Fruit fly (Drosophila melanogaster) whole organism, embryonic: ENCODE measurements around the gene CG8034.

Experiments used
- Atf-2 ChIP-seq: fragments of 200-800 bp; sonication (Bioruptor generic); optimal IDR thresholded peaks from 2 replicates; lab custom pipeline; 2016; ENCODE audit warnings: missing biosample characterization, missing genetic modification characterization
- CG10209 ChIP-seq: fragments of 200-800 bp; sonication (Bioruptor generic); optimal IDR thresholded peaks from 3 replicates; lab custom pipeline; 2017; ENCODE audit warnings: missing biosample characterization, mild to moderate bottlenecking, missing genetic modification characterization, missing genetic modification reagents
- CG10543 ChIP-seq: fragments of 200-800 bp; sonication (Bioruptor generic); optimal IDR thresholded peaks from 3 replicates; lab custom pipeline; 2017; ENCODE audit warnings: missing biosample characterization, mild to moderate bottlenecking, missing genetic modification characterization, moderate library complexity
- CG11085 ChIP-seq: fragments of 200-800 bp; sonication (Bioruptor generic); IDR thresholded peaks from 2 replicates; pipeline ENCODE4 v1.3.6; 2022; ENCODE audit warnings: missing biosample characterization, missing genetic modification characterization
- CG11723 ChIP-seq: fragments of 200-800 bp; sonication (Bioruptor generic); optimal IDR thresholded peaks from 2 replicates; lab custom pipeline; 2017; ENCODE audit warnings: missing biosample characterization, mild to moderate bottlenecking, missing genetic modification characterization
- CG13287 ChIP-seq: fragments of 200-800 bp; sonication (Bioruptor generic); IDR thresholded peaks from 2 replicates; pipeline ENCODE4 v1.3.6; 2022; ENCODE audit warnings: missing biosample characterization, missing genetic modification characterization; ENCODE audit not compliant: partially characterized antibody
- CG13624 ChIP-seq: fragments of 200-800 bp; sonication (Bioruptor generic); optimal IDR thresholded peaks from 2 replicates; lab custom pipeline; 2016; ENCODE audit warnings: missing biosample characterization, missing genetic modification characterization
- CG13894 ChIP-seq: fragments of 200-800 bp; sonication (Bioruptor generic); optimal IDR thresholded peaks from 3 replicates; lab custom pipeline; 2018; ENCODE audit warnings: missing biosample characterization, mild to moderate bottlenecking, missing genetic modification characterization, moderate library complexity
- CG15073 ChIP-seq: fragments of 200-800 bp; sonication (Bioruptor generic); optimal IDR thresholded peaks from 2 replicates; lab custom pipeline; 2016; ENCODE audit warnings: missing biosample characterization, missing genetic modification characterization
- CG17802 ChIP-seq: fragments of 200-800 bp; sonication (Bioruptor generic); optimal IDR thresholded peaks from 2 replicates; lab custom pipeline; 2018; ENCODE audit warnings: missing biosample characterization, mild to moderate bottlenecking, missing genetic modification characterization, moderate library complexity
- CG18011 ChIP-seq: fragments of 200-800 bp; sonication (Bioruptor generic); optimal IDR thresholded peaks from 2 replicates; lab custom pipeline; 2017; ENCODE audit warnings: missing biosample characterization, missing genetic modification characterization, mild to moderate bottlenecking, moderate library complexity, missing genotype
- CG18764 ChIP-seq: fragments of 200-800 bp; sonication (Bioruptor generic); optimal IDR thresholded peaks from 3 replicates; lab custom pipeline; 2016; ENCODE audit warnings: missing biosample characterization, missing genetic modification characterization
- CG2120 ChIP-seq: fragments of 200-800 bp; sonication (Bioruptor generic); optimal IDR thresholded peaks from 3 replicates; lab custom pipeline; 2016; ENCODE audit warnings: missing biosample characterization, missing genetic modification characterization
- CG31388 ChIP-seq: fragments of 200-800 bp; sonication (Bioruptor generic); optimal IDR thresholded peaks from 2 replicates; lab custom pipeline; 2016; ENCODE audit warnings: missing biosample characterization, missing genetic modification characterization
- CG3847 ChIP-seq: fragments of 200-800 bp; sonication (Bioruptor generic); IDR thresholded peaks from 2 replicates; pipeline ENCODE4 v1.3.6; 2022; ENCODE audit warnings: missing biosample characterization, missing genetic modification characterization
- CG4360 ChIP-seq: fragments of 200-800 bp; sonication (Bioruptor generic); IDR thresholded peaks from 2 replicates; pipeline ENCODE4 v1.3.6; 2022; ENCODE audit warnings: missing biosample characterization, missing genetic modification characterization
- CG6689 ChIP-seq: fragments of 200-800 bp; sonication (Bioruptor generic); IDR thresholded peaks from 2 replicates; pipeline ENCODE4 v1.3.6; 2022; ENCODE audit warnings: missing biosample characterization, missing genetic modification characterization
- CG7786 ChIP-seq: fragments of 200-800 bp; sonication (Bioruptor generic); optimal IDR thresholded peaks from 2 replicates; lab custom pipeline; 2016; ENCODE audit warnings: missing biosample characterization, missing genetic modification characterization
- CG7928 ChIP-seq: fragments of 200-800 bp; sonication (Bioruptor generic); optimal IDR thresholded peaks from 2 replicates; lab custom pipeline; 2017; ENCODE audit warnings: missing biosample characterization, mild to moderate bottlenecking, missing genetic modification characterization
- CG7963 ChIP-seq: fragments of 200-800 bp; sonication (Bioruptor generic); IDR thresholded peaks from 3 replicates; pipeline ENCODE4 v1.3.6; 2022; ENCODE audit warnings: missing biosample characterization, missing genetic modification characterization; ENCODE audit not compliant: partially characterized antibody
- CG9932 ChIP-seq: fragments of 200-800 bp; sonication (Bioruptor generic); IDR thresholded peaks from 2 replicates; pipeline ENCODE4 v1.3.6; 2022; ENCODE audit warnings: missing biosample characterization, missing genetic modification characterization
- H2.0 ChIP-seq: fragments of 200-800 bp; sonication (Bioruptor generic); IDR thresholded peaks from 2 replicates; pipeline ENCODE4 v1.3.6; 2022; ENCODE audit warnings: missing biosample characterization, missing genetic modification characterization
- HmgZ ChIP-seq: fragments of 200-800 bp; sonication (Bioruptor generic); optimal IDR thresholded peaks from 2 replicates; lab custom pipeline; 2018; ENCODE audit warnings: missing biosample characterization, mild to moderate bottlenecking, missing genetic modification characterization
- Hmr ChIP-seq: fragments of 200-800 bp; sonication (Bioruptor generic); optimal IDR thresholded peaks from 3 replicates; lab custom pipeline; 2017; ENCODE audit warnings: mild to moderate bottlenecking, missing biosample characterization, missing genetic modification reagents, missing genetic modification characterization
- Jarid2 ChIP-seq: fragments of 200-800 bp; sonication (Bioruptor generic); optimal IDR thresholded peaks from 3 replicates; lab custom pipeline; 2017; ENCODE audit warnings: mild to moderate bottlenecking, missing biosample characterization, missing genetic modification reagents, missing genetic modification characterization
- Oaz ChIP-seq: fragments of 200-800 bp; sonication (Bioruptor generic); IDR thresholded peaks from 2 replicates; pipeline ENCODE4 v1.3.6; 2022; ENCODE audit warnings: missing biosample characterization, missing genetic modification characterization
- Rx ChIP-seq: fragments of 200-800 bp; sonication (Bioruptor generic); IDR thresholded peaks from 2 replicates; pipeline ENCODE4 v1.3.6; 2022; ENCODE audit warnings: missing biosample characterization, missing genetic modification characterization
- Scr ChIP-seq: fragments of 200-800 bp; sonication (Bioruptor generic); IDR thresholded peaks from 2 replicates; pipeline ENCODE4 v1.3.6; 2022; ENCODE audit warnings: missing biosample characterization, missing genetic modification characterization; ENCODE audit not compliant: partially characterized antibody
- Usf ChIP-seq: fragments of 200-800 bp; sonication (Bioruptor generic); optimal IDR thresholded peaks from 2 replicates; lab custom pipeline; 2017; ENCODE audit warnings: missing genotype, missing biosample characterization, missing genetic modification characterization
- ac ChIP-seq: fragments of 200-800 bp; sonication (Bioruptor generic); optimal IDR thresholded peaks from 3 replicates; lab custom pipeline; 2017; ENCODE audit warnings: missing biosample characterization, mild to moderate bottlenecking, missing genetic modification characterization
- ase ChIP-seq: fragments of 200-800 bp; sonication (Bioruptor generic); IDR thresholded peaks from 3 replicates; pipeline ENCODE4 v1.3.6; 2022; ENCODE audit warnings: missing biosample characterization, missing genetic modification characterization
- chn ChIP-seq: fragments of 200-800 bp; sonication (Bioruptor generic); optimal IDR thresholded peaks from 2 replicates; lab custom pipeline; 2016; ENCODE audit warnings: missing biosample characterization, missing genetic modification characterization
- dimm ChIP-seq: fragments of 200-800 bp; sonication (Bioruptor generic); IDR thresholded peaks from 2 replicates; pipeline ENCODE4 v1.3.6; 2022; ENCODE audit warnings: missing biosample characterization, missing genetic modification characterization
- disco-r ChIP-seq: fragments of 200-800 bp; sonication (Bioruptor generic); optimal IDR thresholded peaks from 2 replicates; lab custom pipeline; 2016; ENCODE audit warnings: missing biosample characterization, missing genetic modification characterization
- dmrt99B ChIP-seq: fragments of 200-800 bp; sonication (Bioruptor generic); optimal IDR thresholded peaks from 2 replicates; lab custom pipeline; 2018; ENCODE audit warnings: missing biosample characterization, mild to moderate bottlenecking, missing genetic modification characterization, moderate library complexity
- ems ChIP-seq: fragments of 200-800 bp; sonication (Bioruptor generic); optimal IDR thresholded peaks from 3 replicates; lab custom pipeline; 2016; ENCODE audit warnings: missing biosample characterization, missing genetic modification characterization
- en ChIP-seq: fragments of 200-800 bp; sonication (Bioruptor generic); optimal IDR thresholded peaks from 2 replicates; lab custom pipeline; 2016; ENCODE audit warnings: missing biosample characterization, missing genetic modification characterization
- esg ChIP-seq: fragments of 200-800 bp; sonication (Bioruptor generic); conservative IDR thresholded peaks from 2 replicates; pipeline ENCODE4 v1.3.6; 2022; ENCODE audit warnings: missing biosample characterization, missing genetic modification characterization
- fd64A ChIP-seq: fragments of 200-800 bp; sonication (Bioruptor generic); optimal IDR thresholded peaks from 3 replicates; lab custom pipeline; 2018; ENCODE audit warnings: missing biosample characterization, mild to moderate bottlenecking, missing genetic modification characterization
- gsb ChIP-seq: fragments of 200-800 bp; sonication (Bioruptor generic); IDR thresholded peaks from 2 replicates; pipeline ENCODE4 v1.3.6; 2022; ENCODE audit warnings: missing biosample characterization, missing genetic modification characterization
- h ChIP-seq: fragments of >200 bp; optimal IDR thresholded peaks from 2 replicates; lab custom pipeline; 2017
- knrl ChIP-seq: fragments of 200-800 bp; sonication (Bioruptor generic); IDR thresholded peaks from 3 replicates; pipeline ENCODE4 v1.3.6; 2022; ENCODE audit warnings: missing biosample characterization, missing genetic modification characterization; ENCODE audit not compliant: partially characterized antibody
- pb ChIP-seq: fragments of 200-800 bp; sonication (Bioruptor generic); optimal IDR thresholded peaks from 3 replicates; lab custom pipeline; 2016; ENCODE audit warnings: missing biosample characterization, missing genetic modification characterization
- peb ChIP-seq: fragments of 200-800 bp; sonication (Bioruptor generic); IDR thresholded peaks from 2 replicates; pipeline ENCODE4 v1.3.6; 2022; ENCODE audit warnings: missing biosample characterization, missing genetic modification characterization
- prd ChIP-seq, 3 experiments: fragments of >200 bp in 2 of 3; fragments of 200-800 bp in 1 of 3; sonication (Bioruptor generic) in 1 of 3; optimal IDR thresholded peaks in 2 of 3; IDR thresholded peaks in 1 of 3; 2 replicates in 2 of 3; 3 replicates in 1 of 3; pipeline versions ENCODE4 v1.3.6 to Lab custom; 2017 to 2022; ENCODE audit warnings: missing biosample characterization in 1 of 3, missing genetic modification characterization in 1 of 3
- pum ChIP-seq: fragments of 200-800 bp; sonication (Bioruptor generic); optimal IDR thresholded peaks from 2 replicates; lab custom pipeline; 2016; ENCODE audit warnings: missing biosample characterization, missing genetic modification characterization
- sc ChIP-seq, 3 experiments: fragments of >200 bp in 2 of 3; fragments of 200-800 bp in 1 of 3; sonication (Bioruptor generic) in 1 of 3; optimal IDR thresholded peaks; 2 replicates in 2 of 3; 3 replicates in 1 of 3; lab custom pipeline; 2017; ENCODE audit warnings: mild to moderate bottlenecking in 1 of 3, missing biosample characterization in 1 of 3, missing genetic modification characterization in 1 of 3, missing genetic modification reagents in 1 of 3
- sima ChIP-seq: fragments of 200-800 bp; sonication (Bioruptor generic); optimal IDR thresholded peaks from 2 replicates; lab custom pipeline; 2016; ENCODE audit warnings: missing biosample characterization, missing genetic modification characterization
- sr ChIP-seq: fragments of 200-800 bp; sonication (Bioruptor generic); IDR thresholded peaks from 3 replicates; pipeline ENCODE4 v1.3.6; 2022; ENCODE audit warnings: missing biosample characterization, missing genetic modification characterization
- tna ChIP-seq: fragments of 200-800 bp; sonication (Bioruptor generic); IDR thresholded peaks from 2 replicates; pipeline ENCODE4 v1.3.6; 2022; ENCODE audit warnings: missing biosample characterization, missing genetic modification characterization; ENCODE audit not compliant: partially characterized antibody
- zen ChIP-seq: fragments of 200-800 bp; sonication (Bioruptor generic); optimal IDR thresholded peaks from 3 replicates; lab custom pipeline; 2018; ENCODE audit warnings: missing biosample characterization, mild to moderate bottlenecking, missing genetic modification characterization, moderate library complexity

Gene CG8034

DNA sequence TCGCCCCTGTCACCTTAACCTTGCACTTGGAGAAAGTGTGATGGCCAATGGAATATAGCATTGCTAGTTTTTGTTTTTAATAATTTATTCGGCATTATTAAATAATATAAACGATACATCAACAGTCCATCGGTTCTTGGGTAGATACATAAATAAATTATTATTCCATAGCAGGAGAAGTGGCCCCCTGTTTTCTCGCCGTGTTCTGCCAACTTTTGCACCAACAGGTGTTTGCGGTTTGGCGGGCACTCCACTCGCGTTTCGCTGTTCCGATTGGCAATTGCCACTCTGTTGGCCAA, 25.8 kb upstream of the CG8034 start (continued):
- TF ChIP-seq CG7963 (GFP tag; lab: Robert Waterston, UW), result no peak
- peak; percentile 83 for TF ChIP-seq CG3847 (GFP tag; lab: Robert Waterston, UW)
- TF ChIP-seq pum (GFP tag; lab: Kevin White, UChicago), result peak; percentile 39
- peak; percentile 10 for TF ChIP-seq CG15073 (GFP tag; lab: Kevin White, UChicago)
- TF ChIP-seq CG10543 (GFP tag; lab: Kevin White, UChicago), result peak; percentile 74
- peak; percentile 96 for TF ChIP-seq CG2120
- TF ChIP-seq CG10209 (GFP tag; lab: Kevin White, UChicago), result peak; percentile 83
- peak; percentile 37 for TF ChIP-seq CG17802 (tag; lab: Kevin White, UChicago)
- TF ChIP-seq H2.0, result peak; percentile 68
- no peak for TF ChIP-seq sima (GFP tag; lab: Kevin White, UChicago)
- TF ChIP-seq sc (optimal IDR thresholded peaks at IDR 0.05; lab: Kevin White, UChicago), result no peak
- peak; percentile 14 for TF ChIP-seq sc (GFP tag; optimal IDR thresholded peaks at IDR 0.05; lab: Kevin White, UChicago)
- peak; percentile 49 for TF ChIP-seq CG13624 (GFP tag; lab: Kevin White, UChicago)
- TF ChIP-seq esg (GFP tag; lab: Robert Waterston, UW), result peak; percentile 52
- no peak for TF ChIP-seq h (lab: Kevin White, UChicago)
- no peak for TF ChIP-seq tna (GFP tag; lab: Robert Waterston, UW)
- TF ChIP-seq Scr, result no peak
- TF ChIP-seq CG13287 (GFP tag; lab: Robert Waterston, UW), result no peak
- TF ChIP-seq ase (GFP tag; lab: Robert Waterston, UW), result peak; percentile 64; the same call in 1 of the 3 replicates
- peak; percentile 78 for TF ChIP-seq CG6689 (GFP tag; lab: Robert Waterston, UW)
- TF ChIP-seq pb (GFP tag; lab: Kevin White, UChicago), result no peak
- TF ChIP-seq CG18011 (GFP tag; lab: Kevin White, UChicago), result peak; percentile 50
- peak; percentile 76 for TF ChIP-seq ems (GFP tag; lab: Kevin White, UChicago)
- peak; percentile 66 for TF ChIP-seq Usf
- TF ChIP-seq CG11085 (GFP tag; lab: Robert Waterston, UW), result peak; percentile 79
- TF ChIP-seq Rx (GFP tag; lab: Robert Waterston, UW), result no peak; the same call in 1 of the 2 replicates
- TF ChIP-seq dimm (GFP tag; lab: Robert Waterston, UW), result no peak; the same call in 1 of the 2 replicates
- no peak for TF ChIP-seq prd (optimal IDR thresholded peaks at IDR 0.05; lab: Kevin White, UChicago)
- TF ChIP-seq prd (GFP tag; IDR thresholded peaks at IDR 0.05; lab: Robert Waterston, UW), result peak; percentile 88
- TF ChIP-seq CG31388 (GFP tag; lab: Kevin White, UChicago), result no peak
- peak; percentile 25 for TF ChIP-seq disco-r (GFP tag; lab: Kevin White, UChicago)
- TF ChIP-seq chn (GFP tag; lab: Kevin White, UChicago), result peak; percentile 52
- TF ChIP-seq ac (GFP tag; lab: Kevin White, UChicago), result no peak
- peak; percentile 89 for TF ChIP-seq CG9932 (GFP tag; lab: Robert Waterston, UW)
- TF ChIP-seq CG7786 (GFP tag; lab: Kevin White, UChicago), result peak; percentile 67
- TF ChIP-seq peb, result peak; percentile 65
- peak; percentile 23 for TF ChIP-seq en (GFP tag; lab: Kevin White, UChicago)
- no peak for TF ChIP-seq sr
- peak; percentile 56 for TF ChIP-seq CG7928 (GFP tag; lab: Kevin White, UChicago)
- peak; percentile 95 for TF ChIP-seq Hmr (GFP tag; lab: Kevin White, UChicago)
- TF ChIP-seq fd64A (GFP tag; lab: Kevin White, UChicago), result peak; percentile 16
- no peak for TF ChIP-seq knrl
- TF ChIP-seq CG18764 (GFP tag; lab: Kevin White, UChicago), result peak; percentile 39
- TF ChIP-seq Atf-2 (GFP tag; lab: Kevin White, UChicago), result peak; percentile 41
- TF ChIP-seq dmrt99B, result peak; percentile 82
- peak; percentile 47; the same call in 1 of the 2 replicates for TF ChIP-seq Oaz (GFP tag; lab: Robert Waterston, UW)
- TF ChIP-seq gsb (GFP tag; lab: Robert Waterston, UW), result peak; percentile 71
- peak; percentile 89 for TF ChIP-seq HmgZ (tag; lab: Kevin White, UChicago)
- TF ChIP-seq zen (tag; lab: Kevin White, UChicago), result peak; percentile 63
- TF ChIP-seq Jarid2 (GFP tag; lab: Kevin White, UChicago), result peak; percentile 64
- no peak; the same call in 1 of the 2 replicates for TF ChIP-seq CG4360 (GFP tag; lab: Robert Waterston, UW)
- TF ChIP-seq CG11723 (GFP tag; lab: Kevin White, UChicago), result peak; percentile 65
- TF ChIP-seq CG13894 (tag; lab: Kevin White, UChicago), result peak; percentile 83
